Worm (Caenorhabditis elegans) whole organism, early embryonic: Measurements from ENCODE around the gene F19C7.8.

ENCODE experiments used
- B0310.2 ChIP-seq: sonication (generic microtip); optimal IDR thresholded peaks from 2 replicates; lab custom pipeline; 2016; ENCODE audit warnings: mild to moderate bottlenecking, missing genetic modification characterization, missing compliant biosample characterization
- F13C5.2 ChIP-seq: sonication (generic microtip); optimal IDR thresholded peaks from 2 replicates; lab custom pipeline; 2017; ENCODE audit warnings: mild to moderate bottlenecking, missing genetic modification characterization, inconsistent platforms, missing compliant biosample characterization
- ama-1 ChIP-seq: fragments of 150-350 bp; optimal IDR thresholded peaks from 2 replicates; lab custom pipeline; 2014
- ceh-13 ChIP-seq: fragments of 200-800 bp; sonication (Bioruptor generic); optimal IDR thresholded peaks from 2 replicates; lab custom pipeline; 2018; ENCODE audit warnings: mild to moderate bottlenecking, missing genetic modification characterization, missing compliant biosample characterization
- ceh-36 ChIP-seq: sonication (generic microtip); optimal IDR thresholded peaks from 2 replicates; lab custom pipeline; 2016; ENCODE audit warnings: missing genetic modification characterization, inconsistent platforms, missing compliant biosample characterization
- ets-7 ChIP-seq: sonication (generic microtip); optimal IDR thresholded peaks from 2 replicates; lab custom pipeline; 2016; ENCODE audit warnings: missing genotype, missing genetic modification characterization, missing compliant biosample characterization
- flt-1 ChIP-seq: fragments of 200-800 bp; sonication (Bioruptor generic); IDR thresholded peaks from 2 replicates; pipeline ENCODE4 v1.3.6; 2022; ENCODE audit warnings: missing genetic modification characterization, missing compliant biosample characterization
- hmbx-1 ChIP-seq: sonication (generic microtip); optimal IDR thresholded peaks from 2 replicates; lab custom pipeline; 2016; ENCODE audit warnings: mild to moderate bottlenecking, missing genetic modification characterization, missing compliant biosample characterization
- hnd-1 ChIP-seq: sonication (generic microtip); optimal IDR thresholded peaks from 2 replicates; lab custom pipeline; 2016; ENCODE audit warnings: missing genetic modification characterization, missing compliant biosample characterization
- pes-1 ChIP-seq: fragments of 200-800 bp; sonication (Bioruptor generic); IDR thresholded peaks from 2 replicates; pipeline ENCODE4 v1.3.6; 2022; ENCODE audit warnings: missing genetic modification reagents, missing genetic modification characterization, missing compliant biosample characterization
- sea-1 ChIP-seq: fragments of 200-800 bp; sonication (Bioruptor generic); conservative IDR thresholded peaks from 2 replicates; pipeline ENCODE4 v1.3.6; 2022; ENCODE audit warnings: missing genetic modification characterization, missing compliant biosample characterization
- tbx-37 ChIP-seq: fragments of 200-800 bp; sonication (Bioruptor generic); conservative IDR thresholded peaks from 2 replicates; pipeline ENCODE4 v1.3.6; 2022; ENCODE audit warnings: missing genetic modification reagents, missing genetic modification characterization, missing compliant biosample characterization
- tra-4 ChIP-seq: sonication (generic microtip); optimal IDR thresholded peaks from 2 replicates; lab custom pipeline; 2017; ENCODE audit warnings: missing genetic modification characterization, missing compliant biosample characterization

DNA sequence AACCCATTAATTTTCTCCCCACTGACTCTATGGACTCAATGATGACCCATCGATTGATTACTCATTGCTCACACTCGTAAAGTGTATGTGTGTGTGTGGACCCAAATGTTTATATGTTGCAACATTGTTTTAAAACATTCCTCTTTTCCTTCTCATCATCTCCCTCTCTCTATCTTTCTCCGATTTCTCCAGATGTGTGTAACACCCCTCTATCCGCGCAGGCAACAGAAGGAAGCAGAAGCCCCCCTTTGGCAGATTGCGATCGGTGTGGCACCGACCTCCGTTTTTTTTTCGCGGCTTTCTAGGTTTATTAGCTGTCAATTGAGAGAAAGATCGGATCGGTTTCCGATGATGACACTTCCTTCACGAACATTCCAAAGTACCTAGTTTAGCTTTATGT, 5.7 kb upstream of the F19C7.8 start:
- TF ChIP-seq flt-1 (GFP tag; lab: Robert Waterston, UW), result 0 out of 2 replicates have a peak, but pooled peaks have one; percentile 21
- no peak for TF ChIP-seq hmbx-1 (tag; lab: Kevin White, UChicago)
- TF ChIP-seq ama-1 (lab: Kevin White, UChicago), result no peak
- no peak for TF ChIP-seq hnd-1 (tag; lab: Kevin White, UChicago)
- no peak for TF ChIP-seq ceh-36 (tag; lab: Kevin White, UChicago)
- no peak for TF ChIP-seq F13C5.2
- no peak for TF ChIP-seq pes-1 (GFP tag; lab: Robert Waterston, UW)
- TF ChIP-seq B0310.2 (tag; lab: Kevin White, UChicago), result no peak
- TF ChIP-seq ceh-13 (GFP tag; lab: Kevin White, UChicago), result no peak
- TF ChIP-seq sea-1 (GFP tag; lab: Robert Waterston, UW), result no peak
- no peak for TF ChIP-seq tra-4
- TF ChIP-seq ets-7 (tag; lab: Kevin White, UChicago), result no peak
- TF ChIP-seq tbx-37, result no peak
